Worm (Caenorhabditis elegans): ENCODE data around the gene cab-1.

cab-1 gene

DNA sequence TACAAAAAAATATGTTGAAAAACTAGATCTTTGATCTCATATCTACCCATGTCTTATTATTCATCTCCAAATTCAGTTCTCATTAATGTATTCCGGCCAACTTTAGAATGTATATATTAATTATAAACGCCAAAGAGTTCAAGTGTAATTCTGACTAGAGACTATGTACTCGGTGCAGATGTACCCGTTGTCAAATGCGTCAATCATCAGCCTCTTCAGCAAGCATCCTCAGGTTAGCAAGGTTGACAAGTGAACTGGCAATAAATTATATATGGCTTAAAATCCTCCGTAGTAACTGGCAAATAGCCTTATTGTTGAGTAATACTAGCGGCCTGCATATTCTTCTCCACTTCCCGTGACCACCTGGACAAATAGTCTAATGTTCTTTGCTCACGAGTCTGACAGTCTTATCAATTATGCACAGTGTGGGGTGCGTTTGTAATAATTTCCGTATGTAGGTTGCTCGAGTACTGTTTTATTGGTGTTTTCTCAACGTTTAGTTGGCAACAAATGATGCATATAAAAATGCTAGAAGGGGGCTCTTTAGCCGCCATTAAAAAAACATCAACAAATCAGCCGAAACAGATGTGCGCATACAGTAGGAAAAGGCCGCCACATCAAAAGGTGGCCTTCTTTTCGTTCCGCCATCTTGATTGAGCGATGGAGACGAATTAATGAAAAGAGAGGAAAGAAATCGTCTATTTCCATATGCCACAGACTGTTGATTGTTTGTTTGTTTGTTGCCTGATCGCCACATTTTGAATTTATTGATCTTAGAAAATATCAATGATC lies 24.2 kb downstream of the cab-1 start (continued):
- TF ChIP-seq nhr-71 (tag; optimal IDR thresholded peaks at IDR 0.05) (no peak), lin-35 (GFP tag; optimal IDR thresholded peaks at IDR 0.05) (peak in 1 of 2 experiments; percentile 2), C34B4.2 (tag; optimal IDR thresholded peaks at IDR 0.05) (no peak), ets-5 (GFP tag; IDR thresholded peaks at IDR 0.05) (no peak), mab-9 (GFP tag; IDR thresholded peaks at IDR 0.05) (no peak), pag-3 (tag; optimal IDR thresholded peaks at IDR 0.05; ENCODE audit: borderline replicate concordance, insufficient read depth) (no peak), dpl-1 (GFP tag; optimal IDR thresholded peaks at IDR 0.05) (no peak)

DNA sequence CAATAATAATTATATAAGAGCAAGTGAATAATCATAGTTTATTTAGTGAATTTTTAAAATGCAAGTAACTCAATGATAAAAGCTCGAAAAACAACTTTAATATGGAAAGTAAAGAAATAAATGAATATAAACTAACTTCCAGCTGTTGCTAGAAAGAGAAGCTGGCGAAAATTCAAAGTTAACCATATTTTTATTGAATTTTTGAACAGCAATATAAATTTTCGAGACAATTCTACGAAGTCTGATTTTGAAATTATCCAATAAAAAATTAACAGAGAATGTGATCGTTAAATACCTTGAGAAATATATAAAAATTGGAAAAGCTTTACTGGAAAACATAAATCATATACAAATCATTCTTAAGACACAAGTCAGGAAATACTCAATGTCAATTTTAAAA lies 26.1 kb downstream of the cab-1 start:
- TF ChIP-seq ztf-11 (tag; optimal IDR thresholded peaks at IDR 0.05) (no peak), pax-3 (tag; optimal IDR thresholded peaks at IDR 0.05) (no peak), vab-15 (tag; optimal IDR thresholded peaks at IDR 0.05) (no peak), nhr-71 (tag; optimal IDR thresholded peaks at IDR 0.05) (no peak), nhr-12 (tag; optimal IDR thresholded peaks at IDR 0.05) (no peak), fkh-10 (GFP tag; optimal IDR thresholded peaks at IDR 0.05) (no peak), efl-3 (GFP tag; optimal IDR thresholded peaks at IDR 0.05) (no peak), sox-4 (tag; optimal IDR thresholded peaks at IDR 0.05) (no peak), pqm-1 (tag; optimal IDR thresholded peaks at IDR 0.05) (no peak), ceh-8 (GFP tag; optimal IDR thresholded peaks at IDR 0.05) (no peak), nhr-77 (tag; optimal IDR thresholded peaks at IDR 0.05) (no peak), mep-1 (tag; optimal IDR thresholded peaks at IDR 0.05) (no peak), C04F5.9 (tag; optimal IDR thresholded peaks at IDR 0.05) (no peak), elt-3 (tag; optimal IDR thresholded peaks at IDR 0.05) (no peak), nhr-237 (tag; optimal IDR thresholded peaks at IDR 0.05) (no peak), jun-1 (tag; optimal IDR thresholded peaks at IDR 0.05) (no peak), blmp-1 (tag; optimal IDR thresholded peaks at IDR 0.05) (no peak), dpl-1 (GFP tag; optimal IDR thresholded peaks at IDR 0.05) (no peak), ceh-82 (tag; optimal IDR thresholded peaks at IDR 0.05) (no peak), fkh-8 (tag; optimal IDR thresholded peaks at IDR 0.05) (no peak)

- TF ChIP-seq lin-14 (GFP tag; optimal IDR thresholded peaks at IDR 0.05) (peak; percentile 15), unc-30 (tag; optimal IDR thresholded peaks at IDR 0.05) (no peak), C04F5.9 (tag; optimal IDR thresholded peaks at IDR 0.05) (no peak), ztf-11 (tag; optimal IDR thresholded peaks at IDR 0.05) (no peak), tlp-1 (tag; optimal IDR thresholded peaks at IDR 0.05) (no peak), nhr-20 (tag; optimal IDR thresholded peaks at IDR 0.05) (peak; percentile 8), nhr-85 (tag) (no peak), alr-1 (tag; optimal IDR thresholded peaks at IDR 0.05; ENCODE audit: borderline replicate concordance) (no peak), efl-1 (optimal IDR thresholded peaks at IDR 0.05) (no peak), efl-1 (GFP tag; optimal IDR thresholded peaks at IDR 0.05 in 1 of 2) (peak in 1 of 2 experiments; percentile 91), mep-1 (tag; optimal IDR thresholded peaks at IDR 0.05) (peak; percentile 12), sup-37 (GFP tag; optimal IDR thresholded peaks at IDR 0.05) (no peak), blmp-1 (tag; optimal IDR thresholded peaks at IDR 0.05) (peak; percentile 28)
Measured at ce11 chrX:12185847-12186559, 26.7 kb downstream of the cab-1 start.

- TF ChIP-seq lin-39 (tag; optimal IDR thresholded peaks at IDR 0.05) (no peak), alr-1 (tag; optimal IDR thresholded peaks at IDR 0.05; ENCODE audit: borderline replicate concordance) (no peak), lin-14 (GFP tag; optimal IDR thresholded peaks at IDR 0.05) (peak; percentile 74), blmp-1 (tag; optimal IDR thresholded peaks at IDR 0.05) (peak; percentile 70), lsy-2 (tag; optimal IDR thresholded peaks at IDR 0.05) (peak in 1 of 2 experiments; percentile 33), isw-1 (GFP tag; IDR thresholded peaks at IDR 0.05) (no peak), mep-1 (tag; optimal IDR thresholded peaks at IDR 0.05) (peak; percentile 45), swsn-7 (tag; optimal IDR thresholded peaks at IDR 0.05) (peak; percentile 23), tbx-2 (tag; optimal IDR thresholded peaks at IDR 0.05) (peak; percentile 28), nhr-47 (tag; optimal IDR thresholded peaks at IDR 0.05) (peak; percentile 2), lir-3 (tag; optimal IDR thresholded peaks at IDR 0.05; ENCODE audit: poor library complexity) (peak; percentile 3), dsc-1 (tag; optimal IDR thresholded peaks at IDR 0.05) (peak; percentile 1), nhr-71 (tag; optimal IDR thresholded peaks at IDR 0.05) (peak; percentile 23), lin-35 (GFP tag; optimal IDR thresholded peaks at IDR 0.05) (no peak), ces-1 (GFP tag; optimal IDR thresholded peaks at IDR 0.05) (peak; percentile 7)
Measured at ce11 chrX:12184393-12184792, 28.3 kb downstream of the cab-1 start.

All from whole organism, L1 larva.